Worm (Caenorhabditis elegans) whole organism, L4 larva: ENCODE data around the gene Y7A5A.24.

Experiments
- F26F4.8 ChIP-seq: fragments of 200-800 bp; sonication (Bioruptor generic); conservative IDR thresholded peaks from 2 replicates; pipeline ENCODE4 v1.3.6; 2022; ENCODE audit warnings: missing genetic modification characterization, missing compliant biosample characterization
- F37D6.2 ChIP-seq: sonication (generic microtip); optimal IDR thresholded peaks from 2 replicates; lab custom pipeline; 2016; ENCODE audit warnings: mild to moderate bottlenecking, missing genetic modification characterization, missing compliant biosample characterization
- Y48G9A.11 ChIP-seq: fragments of 200-800 bp; sonication (Bioruptor generic); IDR thresholded peaks from 2 replicates; pipeline ENCODE4 v1.3.6; 2022; ENCODE audit warnings: missing genetic modification reagents, missing genetic modification characterization, missing compliant biosample characterization
- ces-1 ChIP-seq: fragments of 150-350 bp; sonication (generic microtip); optimal IDR thresholded peaks from 4 replicates; lab custom pipeline; 2014; ENCODE audit warnings: missing biosample characterization, missing genetic modification reagents, missing genetic modification characterization
- daf-12 ChIP-seq: fragments of 150-350 bp; optimal IDR thresholded peaks from 2 replicates; lab custom pipeline; 2014; ENCODE audit warnings: missing biosample characterization, missing genetic modification reagents, missing genetic modification characterization
- dpl-1 ChIP-seq: fragments of 150-350 bp; optimal IDR thresholded peaks from 2 replicates; lab custom pipeline; 2014; ENCODE audit warnings: missing biosample characterization, missing genetic modification reagents, missing genetic modification characterization
- fkh-10 ChIP-seq: fragments of 150-350 bp; optimal IDR thresholded peaks from 2 replicates; lab custom pipeline; 2014; ENCODE audit warnings: missing biosample characterization, missing genetic modification reagents, missing genetic modification characterization
- hlh-30 ChIP-seq: sonication (generic microtip); optimal IDR thresholded peaks from 2 replicates; lab custom pipeline; 2017; ENCODE audit warnings: antibody characterized with exemption, mild to moderate bottlenecking, missing genetic modification characterization, missing compliant biosample characterization; ENCODE audit not compliant: insufficient read depth
- lin-15B ChIP-seq: fragments of 150-350 bp; sonication (generic microtip); optimal IDR thresholded peaks from 3 replicates; lab custom pipeline; 2014; ENCODE audit warnings: missing biosample characterization, missing genetic modification characterization
- lir-3 ChIP-seq: sonication (generic microtip); optimal IDR thresholded peaks from 2 replicates; lab custom pipeline; 2016; ENCODE audit warnings: mild to moderate bottlenecking, missing genetic modification characterization, missing compliant biosample characterization
- lsy-2 ChIP-seq, 2 experiments: fragments of 150-350 bp in 1 of 2; sonication (generic microtip) in 1 of 2; optimal IDR thresholded peaks; 2 replicates each; lab custom pipeline; 2014 to 2017; ENCODE audit warnings: missing biosample characterization in 2 of 2, missing genetic modification characterization in 2 of 2
- madf-9 ChIP-seq: fragments of 200-800 bp; sonication (Bioruptor generic); conservative IDR thresholded peaks from 2 replicates; pipeline ENCODE4 v1.3.6; 2022; ENCODE audit warnings: missing genetic modification reagents, missing genetic modification characterization, missing compliant biosample characterization
- saeg-2 ChIP-seq: fragments of 200-800 bp; sonication (Bioruptor generic); IDR thresholded peaks from 2 replicates; pipeline ENCODE4 v1.3.6; 2022; ENCODE audit warnings: missing genetic modification reagents, missing genetic modification characterization, missing compliant biosample characterization
- snpc-1.2 ChIP-seq: fragments of 200-800 bp; sonication (Bioruptor generic); IDR thresholded peaks from 2 replicates; pipeline ENCODE4 v1.3.6; 2022; ENCODE audit warnings: missing genetic modification reagents, missing genetic modification characterization, missing compliant biosample characterization
- tag-97 ChIP-seq: fragments of 200-800 bp; sonication (Bioruptor generic); IDR thresholded peaks from 2 replicates; pipeline ENCODE4 v1.3.6; 2022; ENCODE audit warnings: missing genetic modification characterization, missing compliant biosample characterization

The Y7A5A.24 gene

DNA sequence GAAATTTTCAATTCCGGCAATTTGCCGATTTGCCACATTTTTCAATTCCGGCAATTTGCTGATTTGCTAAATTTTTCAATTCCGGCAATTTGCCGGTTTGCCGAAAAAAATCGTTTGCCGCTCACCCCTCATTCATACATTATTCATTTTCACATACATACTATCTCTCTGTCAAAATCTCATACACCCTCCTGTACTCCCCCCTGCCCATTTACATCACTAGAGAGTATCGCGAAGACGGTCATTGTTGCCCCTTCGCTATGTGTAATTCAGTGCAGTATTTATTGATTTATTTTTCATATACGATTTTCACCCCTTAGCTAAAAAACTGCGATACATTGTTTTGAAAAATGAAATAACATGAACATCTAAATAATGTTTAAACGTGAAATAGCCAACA lies 45.5 kb downstream of the Y7A5A.24 start (continued):
- TF ChIP-seq madf-9 (no peak), ces-1 (GFP tag; lab: Kevin White, UChicago) (peak; percentile 6), lsy-2 (tag; optimal IDR thresholded peaks at IDR 0.05; lab: Kevin White, UChicago) (peak; percentile 20 to 85), F37D6.2 (tag; lab: Kevin White, UChicago) (peak; percentile 79), tag-97 (GFP tag; lab: Robert Waterston, UW) (no peak), Y48G9A.11 (GFP tag; lab: Robert Waterston, UW) (no peak), saeg-2 (GFP tag; lab: Robert Waterston, UW) (no peak), F26F4.8 (GFP tag; lab: Robert Waterston, UW) (no peak), daf-12 (tag; lab: Kevin White, UChicago) (no peak), lir-3 (tag; lab: Kevin White, UChicago) (peak; percentile 11), dpl-1 (GFP tag; lab: Kevin White, UChicago) (peak; percentile 11), snpc-1.2 (GFP tag; lab: Robert Waterston, UW) (no peak), hlh-30 (peak; percentile 74)

DNA sequence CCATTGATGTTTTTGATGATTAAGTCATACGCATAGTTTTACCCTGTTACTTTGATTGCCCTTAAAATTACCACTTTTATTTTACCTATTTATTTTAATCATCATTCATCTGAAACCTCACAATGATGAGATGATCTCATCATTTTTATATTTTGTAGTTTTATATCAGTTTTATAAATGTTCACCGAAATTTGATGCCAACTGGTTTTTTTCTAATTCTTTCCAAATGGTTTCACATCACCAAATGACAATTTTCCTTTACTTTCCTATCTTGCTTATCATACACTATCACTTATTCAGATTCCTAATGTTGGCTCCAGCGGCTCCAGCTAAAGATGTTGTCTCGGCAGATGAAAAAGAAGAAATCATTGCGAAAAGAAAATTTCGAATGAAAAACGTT lies 50.3 kb downstream of the Y7A5A.24 start, which contains the start of gene lin-15A:
Gene lin-15A, plus strand, starts transcription at position 301 of the 400 bp plus-strand sequence.
- TF ChIP-seq fkh-10 (no peak), lin-15B (no peak)
